Worm (Caenorhabditis elegans) whole organism, L4/young adult: ENCODE measurements around the gene dct-19.

Experiments
- W03F9.2 ChIP-seq: fragments of 150-350 bp; optimal IDR thresholded peaks from 2 replicates; lab custom pipeline; 2014; ENCODE audit warnings: missing biosample characterization, missing genetic modification characterization
- him-1 ChIP-seq: sonication (generic microtip); optimal IDR thresholded peaks from 2 replicates; lab custom pipeline; 2016; ENCODE audit warnings: missing genotype, missing genetic modification reagents, missing genetic modification characterization, missing compliant biosample characterization

- TF ChIP-seq W03F9.2 (tag; lab: Kevin White, UChicago) (no peak), him-1 (no peak)
These were observed 22.3 kb downstream of the dct-19 start, which contains the start of gene dod-22 for ce11 chrIV:12965074-12965473.
